Fruit fly (Drosophila melanogaster) whole organism, wandering third instar larva: ENCODE measurements around the gene CG32500.
A peak's percentile ranks its signal among the peaks of the same experiment; 100 is the strongest.
"Not testable (repeated sequence)": the region's sequence is repeated elsewhere in the genome, so short reads cannot be mapped to it uniquely, and the experiment has no call there.

Source experiments
- Abd-B ChIP-seq: fragments of >200 bp; optimal IDR thresholded peaks from 2 replicates; lab custom pipeline; 2017; ENCODE audit warnings: missing biosample characterization, missing genetic modification characterization
- CG32264 ChIP-seq: fragments of 200-800 bp; sonication (Bioruptor generic); optimal IDR thresholded peaks from 2 replicates; lab custom pipeline; 2016; ENCODE audit warnings: missing biosample characterization, missing genetic modification characterization
- CG9705 ChIP-seq: fragments of 200-800 bp; sonication (Bioruptor generic); optimal IDR thresholded peaks from 2 replicates; lab custom pipeline; 2018; ENCODE audit warnings: missing biosample characterization, mild to moderate bottlenecking, missing genetic modification characterization
- CrebA ChIP-seq: fragments of 200-800 bp; sonication (Bioruptor generic); optimal IDR thresholded peaks from 2 replicates; lab custom pipeline; 2016; ENCODE audit warnings: missing biosample characterization, mild to moderate bottlenecking, missing genetic modification characterization, borderline replicate concordance
- GATAd ChIP-seq: sonication (Bioruptor generic); optimal IDR thresholded peaks from 2 replicates; lab custom pipeline; 2016; ENCODE audit warnings: missing biosample characterization, missing genetic modification characterization
- HLH106 ChIP-seq: fragments of 200-800 bp; optimal IDR thresholded peaks from 3 replicates; lab custom pipeline; 2019; ENCODE audit warnings: missing biosample characterization, mild to moderate bottlenecking, missing genetic modification characterization, moderate library complexity
- Hnf4 ChIP-seq: fragments of 200-800 bp; sonication (Bioruptor generic); optimal IDR thresholded peaks from 2 replicates; lab custom pipeline; 2016; ENCODE audit warnings: missing biosample characterization, mild to moderate bottlenecking, missing genetic modification characterization
- Hr78 ChIP-seq: fragments of >200 bp; optimal IDR thresholded peaks from 2 replicates; lab custom pipeline; 2017; ENCODE audit warnings: missing biosample characterization, missing genetic modification characterization
- Hr83 ChIP-seq: fragments of 200-300 bp; sonication (Bioruptor generic); optimal IDR thresholded peaks from 2 replicates; lab custom pipeline; 2016; ENCODE audit warnings: missing biosample characterization, mild to moderate bottlenecking, missing genetic modification characterization, moderate library complexity; ENCODE audit not compliant: poor library complexity, severe bottlenecking
- Mio ChIP-seq: sonication (Bioruptor generic); optimal IDR thresholded peaks from 2 replicates; lab custom pipeline; 2016; ENCODE audit warnings: missing biosample characterization, missing genetic modification characterization
- Myc ChIP-seq: fragments of >200 bp; optimal IDR thresholded peaks from 2 replicates; lab custom pipeline; 2017
- N ChIP-seq: fragments of >200 bp; optimal IDR thresholded peaks from 2 replicates; lab custom pipeline; 2018; ENCODE audit warnings: missing biosample characterization, missing external identifiers, missing genetic modification characterization
- OdsH ChIP-seq: fragments of 200-800 bp; sonication (Bioruptor generic); optimal IDR thresholded peaks from 2 replicates; lab custom pipeline; 2016; ENCODE audit warnings: missing biosample characterization, mild to moderate bottlenecking, missing genetic modification characterization
- Rel ChIP-seq, 2 experiments: fragments of 200-800 bp; sonication (Bioruptor generic) in 1 of 2; optimal IDR thresholded peaks; 2 replicates in 1 of 2; 3 replicates in 1 of 2; lab custom pipeline; 2016 to 2019; ENCODE audit warnings: mild to moderate bottlenecking in 2 of 2, missing biosample characterization in 2 of 2, missing genetic modification characterization in 2 of 2, moderate library complexity in 1 of 2
- Vsx2 ChIP-seq: fragments of 200-300, 225-300 bp; sonication (Bioruptor generic); optimal IDR thresholded peaks from 2 replicates; lab custom pipeline; 2018; ENCODE audit warnings: missing biosample characterization, missing genetic modification characterization; ENCODE audit not compliant: partially characterized antibody
- br ChIP-seq: fragments of 200-800 bp; sonication (Bioruptor generic); optimal IDR thresholded peaks from 2 replicates; lab custom pipeline; 2016; ENCODE audit warnings: missing biosample characterization, missing genetic modification characterization
- dl ChIP-seq, 2 experiments: fragments of 175-275, 200-275 bp in 1 of 2; fragments of 200-275 bp in 1 of 2; sonication (Bioruptor generic); optimal IDR thresholded peaks; lab custom pipeline; 2018; ENCODE audit warnings: mild to moderate bottlenecking in 2 of 2, missing biosample characterization in 2 of 2, missing genetic modification characterization in 2 of 2, moderate library complexity in 2 of 2; ENCODE audit not compliant: partially characterized antibody in 2 of 2, insufficient read depth in 1 of 2
- dmrt93B ChIP-seq: fragments of 200-800 bp; sonication (Bioruptor generic); optimal IDR thresholded peaks from 2 replicates; lab custom pipeline; 2018; ENCODE audit warnings: missing biosample characterization, mild to moderate bottlenecking, missing genetic modification characterization
- dsf ChIP-seq: sonication (Bioruptor generic); optimal IDR thresholded peaks from 2 replicates; lab custom pipeline; 2016; ENCODE audit warnings: missing biosample characterization, missing genetic modification characterization, borderline replicate concordance
- ey ChIP-seq: fragments of 200-800 bp; sonication (Bioruptor generic); optimal IDR thresholded peaks from 2 replicates; lab custom pipeline; 2016; ENCODE audit warnings: missing biosample characterization, missing genetic modification characterization
- foxo ChIP-seq, 2 experiments: fragments of 200-800 bp; sonication (Bioruptor generic); optimal IDR thresholded peaks; 2 replicates in 1 of 2; 3 replicates in 1 of 2; lab custom pipeline; 2016 to 2017; ENCODE audit warnings: missing biosample characterization in 2 of 2, missing genetic modification characterization in 2 of 2
- fru ChIP-seq: fragments of 200-800 bp; sonication (Bioruptor generic); optimal IDR thresholded peaks from 3 replicates; lab custom pipeline; 2016; ENCODE audit warnings: missing biosample characterization, mild to moderate bottlenecking, missing genetic modification characterization
- h ChIP-seq: fragments of 200-800 bp; sonication (Bioruptor generic); optimal IDR thresholded peaks from 3 replicates; lab custom pipeline; 2016; ENCODE audit warnings: missing biosample characterization, mild to moderate bottlenecking, missing genetic modification characterization
- jim ChIP-seq: fragments of 175-275, 200-325 bp; sonication (Bioruptor generic); optimal IDR thresholded peaks from 2 replicates; lab custom pipeline; 2016; ENCODE audit warnings: missing biosample characterization, mild to moderate bottlenecking, missing genetic modification characterization
- psq ChIP-seq: fragments of 200-800 bp; sonication (Bioruptor generic); optimal IDR thresholded peaks from 3 replicates; lab custom pipeline; 2017; ENCODE audit warnings: missing biosample characterization, mild to moderate bottlenecking, missing genetic modification characterization, moderate library complexity
- rgr ChIP-seq: fragments of 200-800 bp; sonication (Bioruptor generic); optimal IDR thresholded peaks from 3 replicates; lab custom pipeline; 2016; ENCODE audit warnings: missing biosample characterization, mild to moderate bottlenecking, missing genetic modification characterization
- sage ChIP-seq: fragments of 200-800 bp; sonication (Bioruptor generic); optimal IDR thresholded peaks from 2 replicates; lab custom pipeline; 2016; ENCODE audit warnings: missing biosample characterization, mild to moderate bottlenecking, missing genetic modification characterization
- sv ChIP-seq: fragments of 200-800 bp; sonication (Bioruptor generic); optimal IDR thresholded peaks from 3 replicates; lab custom pipeline; 2016; ENCODE audit warnings: missing biosample characterization, missing genetic modification characterization
- tai ChIP-seq: sonication (Bioruptor generic); optimal IDR thresholded peaks from 2 replicates; lab custom pipeline; 2016; ENCODE audit warnings: missing biosample characterization, missing genetic modification characterization
- woc ChIP-seq: sonication (Bioruptor generic); optimal IDR thresholded peaks from 2 replicates; lab custom pipeline; 2016; ENCODE audit warnings: missing biosample characterization, mild to moderate bottlenecking, missing genetic modification characterization

The CG32500 gene

dm6 chrX:21623641-21624040, at the start of gene CG32500:
TSS of gene CG32500 (minus strand) at chrX:21623750.
- not testable (repeated sequence) for TF ChIP-seq CG32264 (GFP tag; lab: Kevin White, UChicago); jim; Mio (GFP tag; lab: Kevin White, UChicago)

dm6 chrX:21632852-21633251, 9.3 kb upstream of the CG32500 start:
- TF ChIP-seq h (GFP tag; lab: Kevin White, UChicago) = no peak
- TF ChIP-seq foxo (GFP tag; optimal IDR thresholded peaks at IDR 0.05; lab: Kevin White, UChicago) = no peak
- TF ChIP-seq Hr78 (GFP tag; lab: Kevin White, UChicago) = no peak
- no peak for TF ChIP-seq dl (GFP tag; optimal IDR thresholded peaks at IDR 0.05; lab: Kevin White, UChicago; ENCODE audit: insufficient read depth in 1 of 2, partially characterized antibody in 2 of 2)
- peak; percentile 50 for TF ChIP-seq N (GFP tag; lab: Kevin White, UChicago)
- no peak for TF ChIP-seq rgr (GFP tag; lab: Kevin White, UChicago)
- no peak for TF ChIP-seq jim
- TF ChIP-seq, all 38 proteins: peak for 1

- no peak for TF ChIP-seq h (GFP tag; lab: Kevin White, UChicago)
- TF ChIP-seq CrebA (GFP tag; lab: Kevin White, UChicago) = no peak
- no peak for TF ChIP-seq Vsx2 (GFP tag; lab: Kevin White, UChicago)
- no peak for TF ChIP-seq woc (GFP tag; lab: Kevin White, UChicago)
- TF ChIP-seq rgr (GFP tag; lab: Kevin White, UChicago) = no peak
- no peak for TF ChIP-seq foxo (GFP tag; optimal IDR thresholded peaks at IDR 0.05; lab: Kevin White, UChicago)
- no peak for TF ChIP-seq jim
- TF ChIP-seq sv (GFP tag; lab: Kevin White, UChicago) = no peak
- no peak for TF ChIP-seq HLH106 (tag; lab: Kevin White, UChicago)
- no peak for TF ChIP-seq Hr83 (GFP tag; lab: Kevin White, UChicago)
- TF ChIP-seq dl (GFP tag; optimal IDR thresholded peaks at IDR 0.05; lab: Kevin White, UChicago; ENCODE audit: insufficient read depth in 1 of 2, partially characterized antibody in 2 of 2) = no peak
- no peak for TF ChIP-seq psq (GFP tag; lab: Kevin White, UChicago)
These were observed 8.7 kb upstream of the CG32500 start for dm6 chrX:21632213-21632612.

dm6 chrX:21631452-21631851, 7.9 kb upstream of the CG32500 start:
- TF ChIP-seq Vsx2 (GFP tag; lab: Kevin White, UChicago) (no peak), Myc (lab: Kevin White, UChicago) (no peak), h (GFP tag; lab: Kevin White, UChicago) (peak; percentile 61), Abd-B (GFP tag; lab: Kevin White, UChicago) (no peak), Hnf4 (GFP tag; lab: Kevin White, UChicago) (peak; percentile 37), sage (GFP tag; lab: Kevin White, UChicago) (no peak), OdsH (GFP tag; lab: Kevin White, UChicago) (peak; percentile 44), jim (no peak), psq (GFP tag; lab: Kevin White, UChicago) (peak; percentile 24), rgr (GFP tag; lab: Kevin White, UChicago) (peak; percentile 50), tai (GFP tag; lab: Kevin White, UChicago) (no peak), woc (GFP tag; lab: Kevin White, UChicago) (peak; percentile 59), Rel (GFP tag; optimal IDR thresholded peaks at IDR 0.05; lab: Kevin White, UChicago) (no peak), Rel (tag; optimal IDR thresholded peaks at IDR 0.05; lab: Kevin White, UChicago) (no peak), fru (peak; percentile 55), GATAd (GFP tag; lab: Kevin White, UChicago) (no peak), foxo (GFP tag; optimal IDR thresholded peaks at IDR 0.05; lab: Kevin White, UChicago) (peak in 1 of 2 experiments; percentile 66), br (GFP tag; lab: Kevin White, UChicago) (peak; percentile 49), HLH106 (tag; lab: Kevin White, UChicago) (peak; percentile 76), sv (GFP tag; lab: Kevin White, UChicago) (peak; percentile 49), dmrt93B (GFP tag; lab: Kevin White, UChicago) (peak; percentile 22), ey (GFP tag; lab: Kevin White, UChicago) (peak; percentile 41), dsf (GFP tag; lab: Kevin White, UChicago) (no peak), CG9705 (GFP tag; lab: Kevin White, UChicago) (peak; percentile 61)
